Fruit fly (Drosophila melanogaster) whole organism, embryonic: ENCODE measurements around the gene blp.

ENCODE experiments used
- Bgb ChIP-seq: fragments of 200-800 bp; sonication (Bioruptor generic); IDR thresholded peaks from 2 replicates; pipeline ENCODE4 v1.3.6; 2022; ENCODE audit warnings: missing biosample characterization, missing genetic modification characterization; ENCODE audit not compliant: partially characterized antibody
- CG10565 ChIP-seq: fragments of 200-800 bp; sonication (Bioruptor generic); optimal IDR thresholded peaks from 3 replicates; lab custom pipeline; 2016; ENCODE audit warnings: missing biosample characterization, mild to moderate bottlenecking, missing genetic modification characterization
- CG12104 ChIP-seq: fragments of 200-800 bp; sonication (Bioruptor generic); optimal IDR thresholded peaks from 3 replicates; lab custom pipeline; 2016; ENCODE audit warnings: missing biosample characterization, missing genetic modification characterization
- CG13775 ChIP-seq: fragments of 200-800 bp; sonication (Bioruptor generic); optimal IDR thresholded peaks from 3 replicates; lab custom pipeline; 2017; ENCODE audit warnings: missing biosample characterization, mild to moderate bottlenecking, missing genetic modification characterization
- CG14710 ChIP-seq: fragments of 200-800 bp; sonication (Bioruptor generic); optimal IDR thresholded peaks from 3 replicates; lab custom pipeline; 2019; ENCODE audit warnings: missing biosample characterization, mild to moderate bottlenecking, missing genetic modification characterization, moderate library complexity
- CG15011 ChIP-seq: fragments of 200-800 bp; sonication (Bioruptor generic); optimal IDR thresholded peaks from 3 replicates; lab custom pipeline; 2018; ENCODE audit warnings: missing biosample characterization, mild to moderate bottlenecking, missing genetic modification characterization
- CG15514 ChIP-seq: fragments of 200-800 bp; sonication (Bioruptor generic); optimal IDR thresholded peaks from 3 replicates; lab custom pipeline; 2017; ENCODE audit warnings: missing biosample characterization, missing genetic modification characterization, mild to moderate bottlenecking, moderate library complexity, missing genetic modification reagents
- CG17186 ChIP-seq: fragments of 200-800 bp; sonication (Bioruptor generic); optimal IDR thresholded peaks from 3 replicates; lab custom pipeline; 2017; ENCODE audit warnings: missing biosample characterization, missing genetic modification reagents, missing genetic modification characterization
- CG17612 ChIP-seq: fragments of 200-800 bp; sonication (Bioruptor generic); IDR thresholded peaks from 2 replicates; pipeline ENCODE4 v1.3.6; 2022; ENCODE audit warnings: missing biosample characterization, missing genetic modification characterization
- CG18262 ChIP-seq: fragments of 200-800 bp; optimal IDR thresholded peaks from 3 replicates; lab custom pipeline; 2019; ENCODE audit warnings: missing biosample characterization, mild to moderate bottlenecking, missing genetic modification characterization, moderate library complexity
- CG2116 ChIP-seq: fragments of 200-800 bp; sonication (Bioruptor generic); optimal IDR thresholded peaks from 3 replicates; lab custom pipeline; 2018; ENCODE audit warnings: missing biosample characterization, mild to moderate bottlenecking, missing genetic modification characterization
- CG2120 ChIP-seq: fragments of 200-800 bp; sonication (Bioruptor generic); optimal IDR thresholded peaks from 3 replicates; lab custom pipeline; 2016; ENCODE audit warnings: missing biosample characterization, missing genetic modification characterization
- CG33557 ChIP-seq: fragments of 200-800 bp; sonication (Bioruptor generic); optimal IDR thresholded peaks from 2 replicates; lab custom pipeline; 2019; ENCODE audit warnings: missing biosample characterization, mild to moderate bottlenecking, missing genetic modification characterization, moderate library complexity
- CG34376 ChIP-seq: fragments of 200-800 bp; sonication (Bioruptor generic); optimal IDR thresholded peaks from 2 replicates; lab custom pipeline; 2018; ENCODE audit warnings: missing biosample characterization, mild to moderate bottlenecking, missing genetic modification characterization
- CG4820 ChIP-seq: fragments of 200-800 bp; sonication (Bioruptor generic); optimal IDR thresholded peaks from 3 replicates; lab custom pipeline; 2016; ENCODE audit warnings: missing biosample characterization, missing genetic modification characterization
- CG9727 ChIP-seq: fragments of 200-800 bp; sonication (Bioruptor generic); optimal IDR thresholded peaks from 3 replicates; lab custom pipeline; 2017; ENCODE audit warnings: missing biosample characterization, mild to moderate bottlenecking, missing genetic modification characterization
- CoRest ChIP-seq: fragments of 200-800 bp; sonication (Bioruptor generic); optimal IDR thresholded peaks from 3 replicates; lab custom pipeline; 2018; ENCODE audit warnings: missing biosample characterization, mild to moderate bottlenecking, missing genetic modification characterization, moderate library complexity
- Dfd ChIP-seq, 2 experiments: fragments of >200 bp; optimal IDR thresholded peaks; 2 replicates each; lab custom pipeline; 2017; ENCODE audit warnings: missing biosample characterization in 2 of 2, missing genetic modification characterization in 2 of 2
- Elba2 ChIP-seq: fragments of 200-800 bp; sonication (Bioruptor generic); optimal IDR thresholded peaks from 3 replicates; lab custom pipeline; 2016; ENCODE audit warnings: missing biosample characterization, missing genetic modification characterization
- Fer1 ChIP-seq: fragments of 200-800 bp; sonication (Bioruptor generic); optimal IDR thresholded peaks from 2 replicates; lab custom pipeline; 2017; ENCODE audit warnings: missing biosample characterization, mild to moderate bottlenecking, missing genetic modification characterization
- Gug ChIP-seq: fragments of 200-800 bp; sonication (Bioruptor generic); IDR thresholded peaks from 4 replicates; pipeline ENCODE4 v1.3.6; 2022; ENCODE audit warnings: missing biosample characterization, missing genetic modification characterization
- HLH54F ChIP-seq: fragments of 200-800 bp; sonication (Bioruptor generic); optimal IDR thresholded peaks from 3 replicates; lab custom pipeline; 2016; ENCODE audit warnings: missing biosample characterization, missing genetic modification characterization
- MESR4 ChIP-seq: fragments of 200-800 bp; sonication (Bioruptor generic); optimal IDR thresholded peaks from 2 replicates; lab custom pipeline; 2018; ENCODE audit warnings: missing biosample characterization, mild to moderate bottlenecking, missing genetic modification characterization, moderate library complexity
- Oli ChIP-seq: fragments of 200-800 bp; sonication (Bioruptor generic); optimal IDR thresholded peaks from 2 replicates; lab custom pipeline; 2018; ENCODE audit warnings: missing biosample characterization, mild to moderate bottlenecking, missing genetic modification characterization, moderate library complexity
- Side ChIP-seq: fragments of 200-800 bp; sonication (Bioruptor generic); optimal IDR thresholded peaks from 2 replicates; lab custom pipeline; 2016; ENCODE audit warnings: missing biosample characterization, missing genetic modification characterization
- Sin3A ChIP-seq: fragments of >200 bp; optimal IDR thresholded peaks from 2 replicates; lab custom pipeline; 2018
- Six4 ChIP-seq: fragments of 200-800 bp; sonication (Bioruptor generic); optimal IDR thresholded peaks from 2 replicates; lab custom pipeline; 2016; ENCODE audit warnings: missing biosample characterization, missing genetic modification characterization
- Vsx1 ChIP-seq: fragments of 200-800 bp; sonication (Bioruptor generic); optimal IDR thresholded peaks from 2 replicates; lab custom pipeline; 2017; ENCODE audit warnings: missing biosample characterization, mild to moderate bottlenecking, missing genetic modification characterization, missing genetic modification reagents
- bbx ChIP-seq: fragments of 200-800 bp; sonication (Bioruptor generic); IDR thresholded peaks from 2 replicates; pipeline ENCODE4 v1.3.6; 2022; ENCODE audit warnings: missing biosample characterization, missing genetic modification characterization; ENCODE audit not compliant: partially characterized antibody
- bcd ChIP-seq: fragments of 200-800 bp; sonication (Bioruptor generic); optimal IDR thresholded peaks from 2 replicates; lab custom pipeline; 2017; ENCODE audit warnings: missing biosample characterization, mild to moderate bottlenecking, missing genetic modification characterization
- croc ChIP-seq: fragments of 200-800 bp; sonication (Bioruptor generic); conservative IDR thresholded peaks from 3 replicates; pipeline ENCODE4 v1.3.6; 2022; ENCODE audit warnings: missing biosample characterization, missing genetic modification characterization
- dm ChIP-seq: fragments of 200-800 bp; sonication (Bioruptor generic); optimal IDR thresholded peaks from 3 replicates; lab custom pipeline; 2016; ENCODE audit warnings: missing biosample characterization, missing genetic modification characterization
- dmrt11E ChIP-seq: fragments of 200-800 bp; sonication (Bioruptor generic); optimal IDR thresholded peaks from 3 replicates; lab custom pipeline; 2018; ENCODE audit warnings: missing biosample characterization, mild to moderate bottlenecking, missing genetic modification characterization, moderate library complexity
- eyg ChIP-seq: fragments of 200-800 bp; sonication (Bioruptor generic); optimal IDR thresholded peaks from 3 replicates; lab custom pipeline; 2016; ENCODE audit warnings: missing biosample characterization, missing genetic modification characterization
- fd3F ChIP-seq: fragments of 200-800 bp; sonication (Bioruptor generic); optimal IDR thresholded peaks from 2 replicates; lab custom pipeline; 2018; ENCODE audit warnings: missing biosample characterization, mild to moderate bottlenecking, missing genetic modification characterization, moderate library complexity
- gcm ChIP-seq: fragments of 200-800 bp; sonication (Bioruptor generic); optimal IDR thresholded peaks from 2 replicates; lab custom pipeline; 2019; ENCODE audit warnings: missing biosample characterization, mild to moderate bottlenecking, missing genetic modification characterization, moderate library complexity
- gfzf ChIP-seq: fragments of 200-800 bp; sonication (Bioruptor generic); optimal IDR thresholded peaks from 2 replicates; lab custom pipeline; 2016; ENCODE audit warnings: missing biosample characterization, mild to moderate bottlenecking, missing genetic modification characterization, moderate library complexity
- gsb-n ChIP-seq: fragments of 200-800 bp; sonication (Bioruptor generic); optimal IDR thresholded peaks from 3 replicates; lab custom pipeline; 2018; ENCODE audit warnings: missing biosample characterization, mild to moderate bottlenecking, missing genetic modification characterization
- hbn ChIP-seq: fragments of 200-800 bp; sonication (Bioruptor generic); IDR thresholded peaks from 2 replicates; pipeline ENCODE4 v1.3.6; 2022; ENCODE audit warnings: missing biosample characterization, missing genetic modification characterization; ENCODE audit not compliant: partially characterized antibody
- jing ChIP-seq: fragments of 200-800 bp; sonication (Bioruptor generic); optimal IDR thresholded peaks from 2 replicates; lab custom pipeline; 2018; ENCODE audit warnings: missing biosample characterization, mild to moderate bottlenecking, missing genetic modification characterization
- lilli ChIP-seq: fragments of 200-800 bp; sonication (Bioruptor generic); optimal IDR thresholded peaks from 3 replicates; lab custom pipeline; 2016; ENCODE audit warnings: missing biosample characterization, missing genetic modification characterization
- oc ChIP-seq: fragments of 200-800 bp; sonication (Bioruptor generic); optimal IDR thresholded peaks from 2 replicates; lab custom pipeline; 2018; ENCODE audit warnings: missing biosample characterization, mild to moderate bottlenecking, missing genetic modification characterization, moderate library complexity
- org-1 ChIP-seq: fragments of 200-800 bp; sonication (Bioruptor generic); optimal IDR thresholded peaks from 2 replicates; lab custom pipeline; 2017; ENCODE audit warnings: missing biosample characterization, missing genetic modification characterization
- phol ChIP-seq: fragments of 200-800 bp; sonication (Bioruptor generic); optimal IDR thresholded peaks from 3 replicates; lab custom pipeline; 2018; ENCODE audit warnings: missing biosample characterization, mild to moderate bottlenecking, missing genetic modification characterization, moderate library complexity
- pum ChIP-seq: fragments of 200-800 bp; sonication (Bioruptor generic); optimal IDR thresholded peaks from 2 replicates; lab custom pipeline; 2016; ENCODE audit warnings: missing biosample characterization, missing genetic modification characterization
- stc ChIP-seq: fragments of 200-800 bp; sonication (Bioruptor generic); IDR thresholded peaks from 2 replicates; pipeline ENCODE4 v1.3.6; 2022; ENCODE audit warnings: missing biosample characterization, missing genetic modification characterization
- sug ChIP-seq: fragments of 200-800 bp; optimal IDR thresholded peaks from 2 replicates; lab custom pipeline; 2019; ENCODE audit warnings: missing biosample characterization, mild to moderate bottlenecking, missing genetic modification characterization, moderate library complexity
- ttk ChIP-seq: fragments of 200-800 bp; sonication (Bioruptor generic); IDR thresholded peaks from 2 replicates; pipeline ENCODE4 v2.1.2; 2022; ENCODE audit warnings: missing biosample characterization, missing genetic modification characterization
- tup ChIP-seq: fragments of 200-800 bp; sonication (Bioruptor generic); optimal IDR thresholded peaks from 2 replicates; lab custom pipeline; 2016; ENCODE audit warnings: missing biosample characterization, mild to moderate bottlenecking, missing genetic modification characterization, moderate library complexity
- zen ChIP-seq: fragments of 200-800 bp; sonication (Bioruptor generic); optimal IDR thresholded peaks from 3 replicates; lab custom pipeline; 2018; ENCODE audit warnings: missing biosample characterization, mild to moderate bottlenecking, missing genetic modification characterization, moderate library complexity

The blp gene

DNA sequence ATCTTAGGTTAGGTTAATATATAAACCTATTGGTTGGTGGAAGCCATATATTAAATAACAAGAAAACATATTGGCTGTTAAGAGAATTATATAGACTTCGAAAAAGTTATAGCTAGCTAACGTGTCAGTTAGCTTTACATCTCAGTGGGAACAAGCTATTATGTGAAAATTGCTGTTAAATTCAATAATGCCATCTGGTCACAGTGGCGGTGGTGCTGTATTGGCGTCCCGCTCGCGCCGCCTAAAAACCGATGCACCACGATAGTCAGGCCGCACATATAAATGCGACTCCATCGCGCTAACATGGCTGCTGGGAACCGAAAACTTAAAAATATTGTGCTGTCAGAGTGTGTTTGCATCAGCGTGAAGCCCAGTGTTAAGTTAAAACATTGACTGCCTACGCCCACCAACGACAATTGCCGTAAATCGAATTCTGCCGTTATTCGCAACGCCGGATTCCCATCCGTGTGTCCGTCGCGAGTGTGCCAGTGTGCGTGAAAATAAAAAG lies 39.4 kb downstream of the blp start, which contains the start of gene Hel89B (continued):
- TF ChIP-seq CG13775 (GFP tag; lab: Kevin White, UChicago): peak; percentile 54
- TF ChIP-seq HLH54F (GFP tag; lab: Kevin White, UChicago): peak; percentile 63
- peak; percentile 97 for TF ChIP-seq MESR4 (GFP tag; lab: Kevin White, UChicago)
- TF ChIP-seq CG12104 (GFP tag; lab: Kevin White, UChicago): no peak
- TF ChIP-seq ttk (GFP tag; lab: Robert Waterston, UW): no peak
- peak; percentile 81 for TF ChIP-seq lilli (GFP tag; lab: Kevin White, UChicago)
- peak; percentile 83 for TF ChIP-seq CG2120
- peak; percentile 73 for TF ChIP-seq zen (tag; lab: Kevin White, UChicago)
- TF ChIP-seq Side (GFP tag; lab: Kevin White, UChicago): no peak
- TF ChIP-seq Bgb (GFP tag; lab: Robert Waterston, UW): no peak
- TF ChIP-seq dm: peak; percentile 60
- peak; percentile 75 for TF ChIP-seq pum (GFP tag; lab: Kevin White, UChicago)
- peak; percentile 58 for TF ChIP-seq CG17186 (GFP tag; lab: Kevin White, UChicago)
- TF ChIP-seq tup (GFP tag; lab: Kevin White, UChicago): peak; percentile 44
- TF ChIP-seq CG18262 (tag; lab: Kevin White, UChicago): peak; percentile 45
- peak; percentile 3 for TF ChIP-seq eyg (GFP tag; lab: Kevin White, UChicago)
- TF ChIP-seq CG33557: peak; percentile 5
- TF ChIP-seq dmrt11E: peak; percentile 70
- TF ChIP-seq phol (tag; lab: Kevin White, UChicago): peak; percentile 88
- peak; percentile 47 for TF ChIP-seq Elba2
- peak; percentile 30 for TF ChIP-seq CG4820
- TF ChIP-seq gsb-n: peak; percentile 63
- TF ChIP-seq jing (GFP tag; lab: Kevin White, UChicago): peak; percentile 29
- TF ChIP-seq croc (GFP tag; lab: Robert Waterston, UW): peak; percentile 33; the same call in 2 of the 3 replicates
- TF ChIP-seq Fer1 (GFP tag; lab: Kevin White, UChicago): peak; percentile 26
- TF ChIP-seq oc (tag; lab: Kevin White, UChicago): peak; percentile 5
- TF ChIP-seq bbx (GFP tag; lab: Robert Waterston, UW): no peak
- TF ChIP-seq hbn (GFP tag; lab: Robert Waterston, UW): no peak
- peak; percentile 66 for TF ChIP-seq bcd (GFP tag; lab: Kevin White, UChicago)
- peak in 1 of 2 experiments; percentile 96 for TF ChIP-seq Dfd (GFP tag; optimal IDR thresholded peaks at IDR 0.05; lab: Kevin White, UChicago)
- no peak for TF ChIP-seq CG17612 (GFP tag; lab: Robert Waterston, UW)
- TF ChIP-seq CG15011 (GFP tag; lab: Kevin White, UChicago): no peak
- TF ChIP-seq Vsx1 (GFP tag; lab: Kevin White, UChicago): peak; percentile 55
- TF ChIP-seq org-1 (GFP tag; lab: Kevin White, UChicago): peak; percentile 21
- no peak for TF ChIP-seq gcm
- peak; percentile 88 for TF ChIP-seq gfzf (GFP tag; lab: Kevin White, UChicago)
- TF ChIP-seq fd3F (GFP tag; lab: Kevin White, UChicago): peak; percentile 51
- TF ChIP-seq CoRest: peak; percentile 83
- TF ChIP-seq CG14710 (tag; lab: Kevin White, UChicago): peak; percentile 90
- peak; percentile 6 for TF ChIP-seq CG10565 (GFP tag; lab: Kevin White, UChicago)
- TF ChIP-seq CG34376 (GFP tag; lab: Kevin White, UChicago): no peak
- TF ChIP-seq Six4: peak; percentile 13
- TF ChIP-seq CG9727 (GFP tag; lab: Kevin White, UChicago): peak; percentile 19
- TF ChIP-seq Gug (GFP tag; lab: Robert Waterston, UW): 0 out of 4 replicates have a peak, but pooled peaks have one; percentile 13
- no peak for TF ChIP-seq stc (GFP tag; lab: Robert Waterston, UW)
- TF ChIP-seq CG15514 (GFP tag; lab: Kevin White, UChicago): peak; percentile 31
- peak; percentile 61 for TF ChIP-seq Oli (tag; lab: Kevin White, UChicago)
- peak; percentile 69 for TF ChIP-seq sug (tag; lab: Kevin White, UChicago)
- TF ChIP-seq Sin3A (lab: Kevin White, UChicago): peak; percentile 79
- TF ChIP-seq CG2116 (GFP tag; lab: Kevin White, UChicago): peak; percentile 89
